Fruit fly (Drosophila melanogaster) whole organism, wandering third instar larva: ENCODE data around the gene CG14053.

Experiments
- Abd-B ChIP-seq: fragments of >200 bp; optimal IDR thresholded peaks from 2 replicates; lab custom pipeline; 2017; ENCODE audit warnings: missing biosample characterization, missing genetic modification characterization
- CG32264 ChIP-seq: fragments of 200-800 bp; sonication (Bioruptor generic); optimal IDR thresholded peaks from 2 replicates; lab custom pipeline; 2016; ENCODE audit warnings: missing biosample characterization, missing genetic modification characterization
- CG9705 ChIP-seq: fragments of 200-800 bp; sonication (Bioruptor generic); optimal IDR thresholded peaks from 2 replicates; lab custom pipeline; 2018; ENCODE audit warnings: missing biosample characterization, mild to moderate bottlenecking, missing genetic modification characterization
- CrebA ChIP-seq: fragments of 200-800 bp; sonication (Bioruptor generic); optimal IDR thresholded peaks from 2 replicates; lab custom pipeline; 2016; ENCODE audit warnings: missing biosample characterization, mild to moderate bottlenecking, missing genetic modification characterization, borderline replicate concordance
- Dfd ChIP-seq: fragments of >200 bp; optimal IDR thresholded peaks from 2 replicates; lab custom pipeline; 2017; ENCODE audit warnings: missing biosample characterization, missing genetic modification characterization
- Dif ChIP-seq: fragments of 200-275, 200-300 bp; sonication (Bioruptor generic); optimal IDR thresholded peaks from 2 replicates; lab custom pipeline; 2018; ENCODE audit warnings: missing biosample characterization, missing genetic modification characterization; ENCODE audit not compliant: partially characterized antibody
- GATAd ChIP-seq: sonication (Bioruptor generic); optimal IDR thresholded peaks from 2 replicates; lab custom pipeline; 2016; ENCODE audit warnings: missing biosample characterization, missing genetic modification characterization
- HLH106 ChIP-seq: fragments of 200-800 bp; optimal IDR thresholded peaks from 3 replicates; lab custom pipeline; 2019; ENCODE audit warnings: missing biosample characterization, mild to moderate bottlenecking, missing genetic modification characterization, moderate library complexity
- Hnf4 ChIP-seq: fragments of 200-800 bp; sonication (Bioruptor generic); optimal IDR thresholded peaks from 2 replicates; lab custom pipeline; 2016; ENCODE audit warnings: missing biosample characterization, mild to moderate bottlenecking, missing genetic modification characterization
- Hr78 ChIP-seq: fragments of >200 bp; optimal IDR thresholded peaks from 2 replicates; lab custom pipeline; 2017; ENCODE audit warnings: missing biosample characterization, missing genetic modification characterization
- Hr83 ChIP-seq: fragments of 200-300 bp; sonication (Bioruptor generic); optimal IDR thresholded peaks from 2 replicates; lab custom pipeline; 2016; ENCODE audit warnings: missing biosample characterization, mild to moderate bottlenecking, missing genetic modification characterization, moderate library complexity; ENCODE audit not compliant: poor library complexity, severe bottlenecking
- Jra ChIP-seq: sonication (Bioruptor generic); optimal IDR thresholded peaks from 2 replicates; lab custom pipeline; 2016; ENCODE audit warnings: missing biosample characterization, missing genetic modification characterization
- Mio ChIP-seq: sonication (Bioruptor generic); optimal IDR thresholded peaks from 2 replicates; lab custom pipeline; 2016; ENCODE audit warnings: missing biosample characterization, missing genetic modification characterization
- Myc ChIP-seq: fragments of >200 bp; optimal IDR thresholded peaks from 2 replicates; lab custom pipeline; 2017
- N ChIP-seq: fragments of >200 bp; optimal IDR thresholded peaks from 2 replicates; lab custom pipeline; 2018; ENCODE audit warnings: missing biosample characterization, missing external identifiers, missing genetic modification characterization
- OdsH ChIP-seq: fragments of 200-800 bp; sonication (Bioruptor generic); optimal IDR thresholded peaks from 2 replicates; lab custom pipeline; 2016; ENCODE audit warnings: missing biosample characterization, mild to moderate bottlenecking, missing genetic modification characterization
- Rel ChIP-seq, 2 experiments: fragments of 200-800 bp; sonication (Bioruptor generic) in 1 of 2; optimal IDR thresholded peaks; 2 replicates in 1 of 2; 3 replicates in 1 of 2; lab custom pipeline; 2016 to 2019; ENCODE audit warnings: mild to moderate bottlenecking in 2 of 2, missing biosample characterization in 2 of 2, missing genetic modification characterization in 2 of 2, moderate library complexity in 1 of 2
- Sp1 ChIP-seq: fragments of 200-800 bp; sonication (Bioruptor generic); optimal IDR thresholded peaks from 3 replicates; lab custom pipeline; 2019; ENCODE audit warnings: missing biosample characterization, mild to moderate bottlenecking, missing genetic modification characterization, moderate library complexity
- Vsx2 ChIP-seq: fragments of 200-300, 225-300 bp; sonication (Bioruptor generic); optimal IDR thresholded peaks from 2 replicates; lab custom pipeline; 2018; ENCODE audit warnings: missing biosample characterization, missing genetic modification characterization; ENCODE audit not compliant: partially characterized antibody
- brk ChIP-seq: fragments of 200-800 bp; sonication (Bioruptor generic); optimal IDR thresholded peaks from 2 replicates; lab custom pipeline; 2016; ENCODE audit warnings: missing biosample characterization, mild to moderate bottlenecking, missing genetic modification characterization
- dl ChIP-seq, 2 experiments: fragments of 175-275, 200-275 bp in 1 of 2; fragments of 200-275 bp in 1 of 2; sonication (Bioruptor generic); optimal IDR thresholded peaks; lab custom pipeline; 2018; ENCODE audit warnings: mild to moderate bottlenecking in 2 of 2, missing biosample characterization in 2 of 2, missing genetic modification characterization in 2 of 2, moderate library complexity in 2 of 2; ENCODE audit not compliant: partially characterized antibody in 2 of 2, insufficient read depth in 1 of 2
- dmrt93B ChIP-seq: fragments of 200-800 bp; sonication (Bioruptor generic); optimal IDR thresholded peaks from 2 replicates; lab custom pipeline; 2018; ENCODE audit warnings: missing biosample characterization, mild to moderate bottlenecking, missing genetic modification characterization
- dsf ChIP-seq: sonication (Bioruptor generic); optimal IDR thresholded peaks from 2 replicates; lab custom pipeline; 2016; ENCODE audit warnings: missing biosample characterization, missing genetic modification characterization, borderline replicate concordance
- ey ChIP-seq: fragments of 200-800 bp; sonication (Bioruptor generic); optimal IDR thresholded peaks from 2 replicates; lab custom pipeline; 2016; ENCODE audit warnings: missing biosample characterization, missing genetic modification characterization
- foxo ChIP-seq, 2 experiments: fragments of 200-800 bp; sonication (Bioruptor generic); optimal IDR thresholded peaks; 2 replicates in 1 of 2; 3 replicates in 1 of 2; lab custom pipeline; 2016 to 2017; ENCODE audit warnings: missing biosample characterization in 2 of 2, missing genetic modification characterization in 2 of 2
- fru ChIP-seq: fragments of 200-800 bp; sonication (Bioruptor generic); optimal IDR thresholded peaks from 3 replicates; lab custom pipeline; 2016; ENCODE audit warnings: missing biosample characterization, mild to moderate bottlenecking, missing genetic modification characterization
- jim ChIP-seq: fragments of 175-275, 200-325 bp; sonication (Bioruptor generic); optimal IDR thresholded peaks from 2 replicates; lab custom pipeline; 2016; ENCODE audit warnings: missing biosample characterization, mild to moderate bottlenecking, missing genetic modification characterization
- lola ChIP-seq: fragments of >200 bp; optimal IDR thresholded peaks from 2 replicates; lab custom pipeline; 2017; ENCODE audit warnings: missing biosample characterization, missing genetic modification characterization
- pan ChIP-seq: fragments of >200 bp; optimal IDR thresholded peaks from 2 replicates; lab custom pipeline; 2017
- psq ChIP-seq: fragments of 200-800 bp; sonication (Bioruptor generic); optimal IDR thresholded peaks from 3 replicates; lab custom pipeline; 2017; ENCODE audit warnings: missing biosample characterization, mild to moderate bottlenecking, missing genetic modification characterization, moderate library complexity
- rgr ChIP-seq: fragments of 200-800 bp; sonication (Bioruptor generic); optimal IDR thresholded peaks from 3 replicates; lab custom pipeline; 2016; ENCODE audit warnings: missing biosample characterization, mild to moderate bottlenecking, missing genetic modification characterization
- sage ChIP-seq: fragments of 200-800 bp; sonication (Bioruptor generic); optimal IDR thresholded peaks from 2 replicates; lab custom pipeline; 2016; ENCODE audit warnings: missing biosample characterization, mild to moderate bottlenecking, missing genetic modification characterization
- sv ChIP-seq: fragments of 200-800 bp; sonication (Bioruptor generic); optimal IDR thresholded peaks from 3 replicates; lab custom pipeline; 2016; ENCODE audit warnings: missing biosample characterization, missing genetic modification characterization
- tai ChIP-seq: sonication (Bioruptor generic); optimal IDR thresholded peaks from 2 replicates; lab custom pipeline; 2016; ENCODE audit warnings: missing biosample characterization, missing genetic modification characterization
- usp ChIP-seq: fragments of >200 bp; optimal IDR thresholded peaks from 2 replicates; lab custom pipeline; 2017; ENCODE audit warnings: missing biosample characterization, missing genetic modification characterization
- woc ChIP-seq: sonication (Bioruptor generic); optimal IDR thresholded peaks from 2 replicates; lab custom pipeline; 2016; ENCODE audit warnings: missing biosample characterization, mild to moderate bottlenecking, missing genetic modification characterization

Gene CG14053

DNA sequence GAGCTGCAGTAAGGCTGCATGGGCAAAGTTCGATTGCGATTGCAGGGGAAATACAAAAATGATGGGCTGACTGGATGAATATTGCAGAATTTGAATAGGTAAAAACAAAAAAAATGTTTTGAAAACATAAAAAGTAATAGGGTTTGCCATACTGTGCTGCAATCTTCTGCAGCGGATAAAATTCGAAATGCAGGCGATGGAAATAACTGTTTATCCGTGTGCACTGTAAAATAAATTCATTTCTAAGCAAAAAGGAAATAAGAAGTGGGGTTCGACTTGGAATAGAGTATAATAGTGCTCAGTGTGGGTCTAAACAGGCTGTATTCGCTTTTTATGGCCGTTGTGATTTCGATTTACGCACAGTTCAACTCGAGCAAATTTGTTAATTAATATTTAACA, at the start of gene CG14053:
CG14053 (minus strand) TSS at position 101 of the 399 bp plus-strand sequence.
- TF ChIP-seq Rel (GFP tag; optimal IDR thresholded peaks at IDR 0.05; lab: Kevin White, UChicago) (no peak), Rel (tag; optimal IDR thresholded peaks at IDR 0.05; lab: Kevin White, UChicago) (peak; percentile 82), dsf (no peak), Myc (lab: Kevin White, UChicago) (no peak), Vsx2 (no peak), Sp1 (no peak), Mio (no peak), fru (GFP tag; lab: Kevin White, UChicago) (no peak), tai (GFP tag; lab: Kevin White, UChicago) (no peak)

DNA sequence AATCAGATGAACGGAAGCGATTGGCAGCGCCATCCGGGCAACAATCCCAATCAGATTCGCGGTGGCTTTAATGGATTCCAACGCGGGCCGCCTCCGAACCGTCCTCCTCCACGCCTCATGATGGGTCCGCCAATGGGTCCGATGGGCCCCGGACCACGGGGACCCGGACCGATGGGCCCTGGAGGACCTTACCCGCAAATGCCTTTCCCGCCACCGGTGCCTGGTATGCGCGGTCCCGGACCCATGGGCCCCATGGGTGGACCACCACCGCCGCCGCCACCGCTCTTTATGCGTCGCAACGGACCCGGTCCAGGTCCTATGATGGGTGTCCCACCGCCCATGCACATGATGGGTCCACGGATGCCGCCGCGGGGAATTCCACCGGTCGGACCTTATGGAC, 49.2 kb upstream of the CG14053 start:
- TF ChIP-seq foxo (GFP tag; optimal IDR thresholded peaks at IDR 0.05; lab: Kevin White, UChicago) (no peak), dmrt93B (no peak), GATAd (GFP tag; lab: Kevin White, UChicago) (no peak), Vsx2 (no peak), sv (no peak), Dfd (GFP tag; lab: Kevin White, UChicago) (peak; percentile 99), HLH106 (tag; lab: Kevin White, UChicago) (no peak)

DNA sequence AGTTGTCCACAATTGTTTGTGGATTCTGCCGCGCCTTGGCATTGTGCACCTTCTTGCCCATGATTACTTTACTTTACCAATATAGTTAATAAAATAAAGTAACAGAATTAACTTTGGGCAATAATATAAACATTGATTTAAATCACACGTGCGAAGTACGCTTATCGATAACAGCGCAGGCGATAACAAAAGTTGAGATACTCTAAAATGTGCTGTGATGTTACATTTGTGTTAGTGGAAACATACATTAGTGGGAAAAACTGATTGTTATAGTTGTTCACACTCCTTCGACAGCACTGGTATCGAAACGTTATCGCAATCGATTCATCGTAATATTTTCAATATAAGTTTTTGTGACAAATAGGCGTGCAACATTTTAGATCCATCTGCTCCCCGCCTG, 48.1 kb upstream of the CG14053 start, which contains the start of gene kz:
kz (minus strand) TSS at position 194 of the 400 bp plus-strand sequence.
- TF ChIP-seq dl (GFP tag; optimal IDR thresholded peaks at IDR 0.05; lab: Kevin White, UChicago; ENCODE audit: insufficient read depth in 1 of 2, partially characterized antibody in 2 of 2) = no peak
- peak; percentile 61 for TF ChIP-seq Myc (lab: Kevin White, UChicago)

DNA sequence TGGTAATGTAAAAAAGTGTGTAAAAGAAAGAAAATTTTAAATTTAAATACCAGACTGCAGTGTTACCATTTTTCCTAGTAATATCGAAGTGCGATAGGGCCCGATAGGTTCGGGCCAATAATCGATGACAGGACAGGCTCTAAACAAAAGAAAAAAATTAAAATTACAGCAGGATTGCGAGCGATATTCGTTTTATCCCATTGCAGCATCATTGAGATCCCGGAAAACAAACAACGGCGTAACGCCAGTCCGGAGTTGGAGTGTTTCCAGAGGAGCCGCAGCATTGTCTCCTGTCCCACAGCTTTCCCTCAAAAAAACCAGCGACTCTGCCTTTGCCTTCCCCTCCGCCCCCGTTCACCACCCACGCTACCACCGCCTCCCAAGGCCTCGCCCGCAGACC, 31.4 kb upstream of the CG14053 start, which contains the start of gene pcx:
pcx (plus strand) TSS at position 159 of the 400 bp plus-strand sequence.
- TF ChIP-seq rgr (GFP tag; lab: Kevin White, UChicago) = no peak
- TF ChIP-seq Dif = peak; percentile 43

DNA sequence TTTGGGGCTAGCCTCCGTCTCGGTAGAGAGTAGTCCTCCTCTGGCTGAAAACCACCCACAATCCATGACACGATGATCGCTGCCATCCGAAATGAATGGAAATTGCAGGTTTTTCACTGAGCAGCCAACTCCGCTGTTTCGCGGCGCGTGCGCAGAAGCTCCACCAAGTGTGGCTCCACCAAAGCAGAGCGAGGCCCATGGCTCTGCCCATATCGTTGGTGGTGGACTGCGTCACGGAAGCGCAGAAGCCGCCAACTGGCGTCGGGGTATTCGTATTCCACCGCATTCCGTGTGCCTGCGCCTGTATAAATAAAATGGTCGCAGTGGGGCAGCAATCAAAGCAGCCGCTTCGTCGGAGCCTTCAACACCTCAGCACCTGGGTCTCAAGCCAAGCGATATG, 29.7 kb upstream of the CG14053 start, which contains the start of gene CG14052:
CG14052 (plus strand) TSS at position 301 of the 400 bp plus-strand sequence.
- TF ChIP-seq dl (GFP tag; optimal IDR thresholded peaks at IDR 0.05; lab: Kevin White, UChicago; ENCODE audit: insufficient read depth in 1 of 2, partially characterized antibody in 2 of 2) (no peak), Hr78 (no peak), OdsH (GFP tag; lab: Kevin White, UChicago) (no peak), HLH106 (tag; lab: Kevin White, UChicago) (no peak), N (no peak), sv (no peak), Dfd (GFP tag; lab: Kevin White, UChicago) (no peak), GATAd (GFP tag; lab: Kevin White, UChicago) (no peak), rgr (GFP tag; lab: Kevin White, UChicago) (no peak), Hr83 (no peak), jim (no peak), psq (no peak), pan (lab: Kevin White, UChicago) (no peak), Abd-B (GFP tag; lab: Kevin White, UChicago) (no peak), Rel (GFP tag; optimal IDR thresholded peaks at IDR 0.05; lab: Kevin White, UChicago) (no peak), Rel (tag; optimal IDR thresholded peaks at IDR 0.05; lab: Kevin White, UChicago) (no peak), Jra (GFP tag; lab: Kevin White, UChicago) (no peak), usp (no peak), tai (GFP tag; lab: Kevin White, UChicago) (no peak)

DNA sequence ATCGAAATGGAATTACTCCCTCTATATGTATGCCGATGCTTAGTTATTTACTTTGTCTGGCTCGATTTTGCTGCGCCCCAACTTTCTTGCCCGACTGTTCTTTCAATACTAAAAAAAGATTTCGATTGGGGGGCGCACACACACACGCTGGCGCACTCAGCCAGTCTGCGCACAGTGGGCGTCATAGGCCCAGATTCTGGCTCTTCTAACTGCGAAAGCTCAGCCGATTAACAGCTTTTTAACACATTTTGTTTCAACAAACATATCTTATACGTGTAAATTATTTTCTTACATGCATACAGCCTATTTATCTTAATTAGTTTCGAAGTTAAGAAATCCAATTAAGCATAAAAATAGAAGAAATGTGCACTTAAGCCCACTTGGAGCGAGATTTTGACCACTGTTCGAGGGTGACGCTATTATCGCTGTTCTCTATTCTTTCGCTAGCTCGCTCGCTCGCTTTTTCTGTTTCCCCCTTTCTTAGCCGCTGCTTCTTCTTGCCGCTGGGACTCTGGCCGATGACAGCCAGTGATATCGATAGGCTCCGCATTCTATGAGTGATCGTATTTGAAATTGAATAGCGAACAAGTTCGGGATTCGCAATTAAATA, 28.6 kb upstream of the CG14053 start, which contains the start of gene Vinc:
Vinc (minus strand) TSS at position 387 of the 610 bp plus-strand sequence.
- peak; percentile 82 for TF ChIP-seq ey (GFP tag; lab: Kevin White, UChicago)
- no peak for TF ChIP-seq dl (GFP tag; optimal IDR thresholded peaks at IDR 0.05; lab: Kevin White, UChicago; ENCODE audit: insufficient read depth in 1 of 2, partially characterized antibody in 2 of 2)
- TF ChIP-seq sage (GFP tag; lab: Kevin White, UChicago) = no peak
- no peak for TF ChIP-seq CrebA
- TF ChIP-seq psq = peak; percentile 93
- no peak for TF ChIP-seq woc (GFP tag; lab: Kevin White, UChicago)
- TF ChIP-seq OdsH (GFP tag; lab: Kevin White, UChicago) = peak; percentile 63
- peak; percentile 66 for TF ChIP-seq sv
- peak; percentile 86 for TF ChIP-seq Jra (GFP tag; lab: Kevin White, UChicago)
- TF ChIP-seq Myc (lab: Kevin White, UChicago) = no peak
- TF ChIP-seq jim = no peak
- TF ChIP-seq Dfd (GFP tag; lab: Kevin White, UChicago) = no peak
- TF ChIP-seq Hnf4 (GFP tag; lab: Kevin White, UChicago) = no peak
- TF ChIP-seq brk (GFP tag; lab: Kevin White, UChicago) = no peak
- no peak for TF ChIP-seq Mio
- no peak for TF ChIP-seq N
- TF ChIP-seq tai (GFP tag; lab: Kevin White, UChicago) = no peak
- peak; percentile 40 for TF ChIP-seq Rel (GFP tag; optimal IDR thresholded peaks at IDR 0.05; lab: Kevin White, UChicago)
- peak; percentile 97 for TF ChIP-seq Rel (tag; optimal IDR thresholded peaks at IDR 0.05; lab: Kevin White, UChicago)
- TF ChIP-seq usp = no peak
- peak; percentile 86 for TF ChIP-seq Hr83
- TF ChIP-seq CG32264 = peak; percentile 79
- TF ChIP-seq GATAd (GFP tag; lab: Kevin White, UChicago) = no peak
- peak; percentile 40 for TF ChIP-seq Dif
- no peak for TF ChIP-seq lola
- TF ChIP-seq CG9705 (GFP tag; lab: Kevin White, UChicago) = peak; percentile 85
